Fruit fly (Drosophila melanogaster) whole organism, pupa: ENCODE data around the gene mRpS9.

Source experiments
- CG10348 ChIP-seq: fragments of 200-800 bp; sonication (Bioruptor generic); IDR thresholded peaks from 2 replicates; pipeline ENCODE4 v1.3.6; 2022; ENCODE audit warnings: missing biosample characterization, missing genetic modification characterization
- CG13204 ChIP-seq: fragments of 200-800 bp; sonication (Bioruptor generic); optimal IDR thresholded peaks from 2 replicates; lab custom pipeline; 2018; ENCODE audit warnings: missing biosample characterization, mild to moderate bottlenecking, missing genetic modification characterization, moderate library complexity
- CG14655 ChIP-seq: fragments of 200-800 bp; sonication (Bioruptor generic); optimal IDR thresholded peaks from 3 replicates; lab custom pipeline; 2017; ENCODE audit warnings: mild to moderate bottlenecking, missing biosample characterization, missing genetic modification reagents, missing genetic modification characterization
- CG34367 ChIP-seq: fragments of 200-800 bp; sonication (Bioruptor generic); optimal IDR thresholded peaks from 2 replicates; lab custom pipeline; 2018; ENCODE audit warnings: missing biosample characterization, mild to moderate bottlenecking, missing genetic modification characterization
- CG4496 ChIP-seq: fragments of 200-800 bp; sonication (Bioruptor generic); IDR thresholded peaks from 3 replicates; pipeline ENCODE4 v1.3.6; 2022; ENCODE audit warnings: missing biosample characterization, missing genetic modification characterization
- CG8159 ChIP-seq: fragments of 200-800 bp; sonication (Bioruptor generic); optimal IDR thresholded peaks from 3 replicates; lab custom pipeline; 2018; ENCODE audit warnings: missing biosample characterization, mild to moderate bottlenecking, missing genetic modification characterization, moderate library complexity
- CG8301 ChIP-seq: fragments of 200-800 bp; sonication (Bioruptor generic); optimal IDR thresholded peaks from 2 replicates; lab custom pipeline; 2018; ENCODE audit warnings: missing biosample characterization, mild to moderate bottlenecking, missing genetic modification characterization
- CG9948 ChIP-seq: fragments of 200-800 bp; sonication (Bioruptor generic); optimal IDR thresholded peaks from 2 replicates; lab custom pipeline; 2018; ENCODE audit warnings: missing biosample characterization, mild to moderate bottlenecking, missing genetic modification characterization, moderate library complexity
- D1 ChIP-seq: fragments of 200-800 bp; sonication (Bioruptor generic); optimal IDR thresholded peaks from 2 replicates; lab custom pipeline; 2018; ENCODE audit warnings: missing biosample characterization, mild to moderate bottlenecking, missing genetic modification characterization, moderate library complexity
- Ets98B ChIP-seq: fragments of 200-800 bp; sonication (Bioruptor generic); IDR thresholded peaks from 2 replicates; pipeline ENCODE4 v1.3.6; 2022; ENCODE audit warnings: missing biosample characterization, missing genetic modification characterization
- Pif1A ChIP-seq: fragments of 200-800 bp; sonication (Bioruptor generic); optimal IDR thresholded peaks from 3 replicates; lab custom pipeline; 2016; ENCODE audit warnings: missing biosample characterization, missing genetic modification characterization
- rn ChIP-seq: fragments of 200-800 bp; sonication (Bioruptor generic); IDR thresholded peaks from 2 replicates; pipeline ENCODE4 v1.3.6; 2022; ENCODE audit warnings: missing biosample characterization, missing genetic modification characterization

DNA sequence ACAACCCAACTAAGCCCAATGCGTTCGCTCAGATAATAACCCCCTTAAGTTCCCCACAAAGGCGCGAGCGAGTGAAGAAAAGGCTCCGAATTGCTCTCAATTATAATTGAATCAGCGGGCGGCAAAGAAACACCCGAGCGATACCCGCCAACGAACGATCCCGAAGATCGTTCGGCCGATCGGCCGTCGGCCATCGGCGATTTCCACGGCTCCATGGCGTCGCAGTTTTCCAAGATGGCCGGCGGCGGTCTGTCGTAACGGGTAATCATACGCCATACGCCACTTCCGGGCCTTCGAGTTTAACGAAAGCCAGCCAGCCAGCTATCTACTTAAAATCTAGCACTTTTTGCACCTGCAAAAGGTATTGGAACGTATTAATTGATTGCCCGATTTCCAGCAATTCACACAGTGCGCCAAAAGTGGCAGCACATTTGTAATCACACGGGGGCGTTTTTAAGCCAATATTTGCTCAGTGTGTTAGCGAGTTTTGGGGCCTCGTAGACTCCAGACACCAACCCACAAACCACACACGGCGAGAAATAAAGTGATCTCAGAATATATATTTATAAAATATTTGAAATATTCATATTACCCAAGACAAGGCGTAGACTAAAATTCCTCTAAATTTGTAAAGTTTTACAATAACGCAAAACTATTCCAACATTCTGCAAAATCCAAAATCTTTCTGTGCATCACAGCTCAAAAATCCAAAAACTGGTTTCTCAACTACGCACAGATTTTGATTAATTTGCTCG is 10.0 kb downstream of the mRpS9 start:
- TF ChIP-seq Ets98B (GFP tag; lab: Robert Waterston, UW) (peak; percentile 79), CG8159 (peak; percentile 3), CG9948 (tag; lab: Kevin White, UChicago) (no peak), rn (GFP tag; lab: Robert Waterston, UW) (peak; percentile 61; the same call in 1 of the 2 replicates), CG13204 (GFP tag; lab: Kevin White, UChicago) (peak; percentile 17), CG14655 (GFP tag; lab: Kevin White, UChicago) (peak; percentile 39), CG8301 (peak; percentile 1), CG34367 (no peak), D1 (no peak), CG4496 (GFP tag; lab: Robert Waterston, UW) (peak; percentile 87), Pif1A (GFP tag; lab: Kevin White, UChicago) (peak; percentile 53), CG10348 (GFP tag; lab: Robert Waterston, UW) (no peak)
